Fruit fly (Drosophila melanogaster) whole organism, adult: ENCODE data around the gene armi.

ENCODE experiments used
- CG7045 ChIP-seq: fragments of 200-800 bp; sonication (Bioruptor generic); optimal IDR thresholded peaks from 2 replicates; lab custom pipeline; 2017; ENCODE audit warnings: missing biosample characterization, mild to moderate bottlenecking, missing genetic modification characterization
- Clk ChIP-seq: fragments of 200-800 bp; sonication (Bioruptor generic); optimal IDR thresholded peaks from 2 replicates; lab custom pipeline; 2017; ENCODE audit warnings: missing biosample characterization, missing genetic modification characterization
- Crg-1 ChIP-seq: fragments of 200-800 bp; sonication (Bioruptor generic); optimal IDR thresholded peaks from 2 replicates; lab custom pipeline; 2016; ENCODE audit warnings: missing biosample characterization, missing genetic modification characterization
- cnc ChIP-seq, 2 experiments: fragments of >200 bp; optimal IDR thresholded peaks; 2 replicates each; lab custom pipeline; 2017

dm6 chr3L:3472063-3472528 lies 11.0 kb downstream of the armi start, which contains the start of the genes CG32267 and CG42324:
- TF ChIP-seq Clk (GFP tag; lab: Kevin White, UChicago) = no peak
- no peak for TF ChIP-seq CG7045
- TF ChIP-seq cnc (optimal IDR thresholded peaks at IDR 0.05; lab: Kevin White, UChicago) = no peak
- no peak for TF ChIP-seq Crg-1
